Fruit fly (Drosophila melanogaster): ENCODE data around the gene CG42587.

CG42587 gene

dm6 chr2L:14701495-14701894, 43.5 kb downstream of the CG42587 start (continued):
- TF ChIP-seq Fer2 (tag; optimal IDR thresholded peaks at IDR 0.05) (no peak), vvl (GFP tag; IDR thresholded peaks at IDR 0.05) (peak; percentile 80), Doc3 (GFP tag; IDR thresholded peaks at IDR 0.05; ENCODE audit: partially characterized antibody) (no peak), mirr (GFP tag; optimal IDR thresholded peaks at IDR 0.05) (no peak), CG3163 (GFP tag; optimal IDR thresholded peaks at IDR 0.05) (no peak), Max (GFP tag; optimal IDR thresholded peaks at IDR 0.05) (peak; percentile 36), Opbp (GFP tag; IDR thresholded peaks at IDR 0.05; ENCODE audit: partially characterized antibody) (no peak), CG5180 (GFP tag; optimal IDR thresholded peaks at IDR 0.05) (no peak), CG13894 (tag; optimal IDR thresholded peaks at IDR 0.05) (no peak), Sin3A (optimal IDR thresholded peaks at IDR 0.05) (no peak), ac (GFP tag; optimal IDR thresholded peaks at IDR 0.05) (peak; percentile 28), Drgx (GFP tag; IDR thresholded peaks at IDR 0.05) (no peak), CG7372 (GFP tag; IDR thresholded peaks at IDR 0.05) (no peak), Nf-YC (tag; optimal IDR thresholded peaks at IDR 0.05) (no peak), danr (GFP tag; IDR thresholded peaks at IDR 0.05) (no peak), pros (GFP tag; optimal IDR thresholded peaks at IDR 0.05) (no peak), gcm (GFP tag; optimal IDR thresholded peaks at IDR 0.05) (peak; percentile 31), gt (GFP tag; IDR thresholded peaks at IDR 0.05) (no peak), HLH54F (GFP tag; optimal IDR thresholded peaks at IDR 0.05) (no peak), al (GFP tag; IDR thresholded peaks at IDR 0.05) (no peak), CHES-1-like (GFP tag; optimal IDR thresholded peaks at IDR 0.05) (no peak), CG6175 (GFP tag; IDR thresholded peaks at IDR 0.05) (no peak), wdn (GFP tag; IDR thresholded peaks at IDR 0.05) (no peak), CG11456 (GFP tag; IDR thresholded peaks at IDR 0.05) (peak; percentile 56; the same call in 1 of the 3 replicates), CG12299 (tag; optimal IDR thresholded peaks at IDR 0.05) (no peak), CG42726 (GFP tag; IDR thresholded peaks at IDR 0.05; ENCODE audit: partially characterized antibody) (no peak), CG17328 (GFP tag; IDR thresholded peaks at IDR 0.05) (peak; percentile 73), wek (GFP tag; optimal IDR thresholded peaks at IDR 0.05) (peak; percentile 3), Med (GFP tag) (peak; percentile 84), Atf3 (GFP tag; optimal IDR thresholded peaks at IDR 0.05) (no peak), klu (GFP tag; IDR thresholded peaks at IDR 0.05) (no peak), run (tag; optimal IDR thresholded peaks at IDR 0.05) (peak; percentile 26), ci (GFP tag; IDR thresholded peaks at IDR 0.05) (peak; percentile 91), ase (GFP tag; IDR thresholded peaks at IDR 0.05) (no peak), az2 (GFP tag; optimal IDR thresholded peaks at IDR 0.05) (peak; percentile 74), jumu (GFP tag; optimal IDR thresholded peaks at IDR 0.05) (no peak)

- TF ChIP-seq CG12769 (tag; optimal IDR thresholded peaks at IDR 0.05) (peak; percentile 36), salm (tag; optimal IDR thresholded peaks at IDR 0.05) (peak; percentile 17), crol (GFP tag; IDR thresholded peaks at IDR 0.05) (peak; percentile 68), Opbp (GFP tag; IDR thresholded peaks at IDR 0.05; ENCODE audit: partially characterized antibody) (0 out of 3 replicates have a peak, but pooled peaks have one; percentile 6), CG8281 (tag; optimal IDR thresholded peaks at IDR 0.05) (peak; percentile 92), CG2199 (GFP tag; IDR thresholded peaks at IDR 0.05) (peak; percentile 35; the same call in 1 of the 3 replicates), CG3281 (GFP tag; optimal IDR thresholded peaks at IDR 0.05) (no peak), abd-A (tag; optimal IDR thresholded peaks at IDR 0.05) (peak; percentile 67), dati (GFP tag; IDR thresholded peaks at IDR 0.05) (no peak), CG14965 (GFP tag; optimal IDR thresholded peaks at IDR 0.05; ENCODE audit: borderline replicate concordance) (no peak), Ets65A (GFP tag) (peak; percentile 16), nau (GFP tag; optimal IDR thresholded peaks at IDR 0.05) (peak; percentile 30), CG1529 (GFP tag; optimal IDR thresholded peaks at IDR 0.05) (no peak), ci (GFP tag; IDR thresholded peaks at IDR 0.05) (0 out of 3 replicates have a peak, but pooled peaks have one; percentile 17), kni (GFP tag; optimal IDR thresholded peaks at IDR 0.05) (peak; percentile 93), CG13424 (tag; optimal IDR thresholded peaks at IDR 0.05) (no peak), Rfx (GFP tag; IDR thresholded peaks at IDR 0.05) (no peak), Fer1 (GFP tag; optimal IDR thresholded peaks at IDR 0.05) (no peak)
Observed at dm6 chr2L:14699501-14700077, 45.4 kb downstream of the CG42587 start.

Data from whole organism, embryonic.